Fruit fly (Drosophila melanogaster) whole organism, adult: ENCODE results near the gene wfs1.

Source experiments
- CG11617 ChIP-seq: fragments of 200-800 bp; sonication (Bioruptor generic); optimal IDR thresholded peaks from 2 replicates; lab custom pipeline; 2017; ENCODE audit warnings: mild to moderate bottlenecking, missing biosample characterization, missing genetic modification reagents, missing genetic modification characterization
- CG12768 ChIP-seq: fragments of 200-800 bp; sonication (Bioruptor generic); optimal IDR thresholded peaks from 2 replicates; lab custom pipeline; 2017; ENCODE audit warnings: missing biosample characterization, missing genetic modification characterization, mild to moderate bottlenecking, moderate library complexity, missing genetic modification reagents
- CG14711 ChIP-seq: fragments of 200-800 bp; sonication (Bioruptor generic); optimal IDR thresholded peaks from 2 replicates; lab custom pipeline; 2018; ENCODE audit warnings: missing biosample characterization, mild to moderate bottlenecking, missing genetic modification characterization, moderate library complexity
- CG7045 ChIP-seq: fragments of 200-800 bp; sonication (Bioruptor generic); optimal IDR thresholded peaks from 2 replicates; lab custom pipeline; 2017; ENCODE audit warnings: missing biosample characterization, mild to moderate bottlenecking, missing genetic modification characterization
- Crg-1 ChIP-seq: fragments of 200-800 bp; sonication (Bioruptor generic); optimal IDR thresholded peaks from 2 replicates; lab custom pipeline; 2016; ENCODE audit warnings: missing biosample characterization, missing genetic modification characterization
- Mnt ChIP-seq: fragments of 200-800 bp; sonication (Bioruptor generic); optimal IDR thresholded peaks from 2 replicates; lab custom pipeline; 2016; ENCODE audit warnings: missing biosample characterization, mild to moderate bottlenecking, missing genetic modification characterization
- bab1 ChIP-seq: fragments of 200-800 bp; sonication (Bioruptor generic); optimal IDR thresholded peaks from 3 replicates; lab custom pipeline; 2019; ENCODE audit warnings: missing biosample characterization, mild to moderate bottlenecking, missing genetic modification characterization, moderate library complexity
- pad ChIP-seq: fragments of 200-800 bp; sonication (Bioruptor generic); optimal IDR thresholded peaks from 3 replicates; lab custom pipeline; 2017; ENCODE audit warnings: missing biosample characterization, missing genetic modification characterization, mild to moderate bottlenecking, moderate library complexity, missing genetic modification reagents

dm6 chr3R:22675447-22675846 lies 14.7 kb downstream of the wfs1 start:
- TF ChIP-seq pad (GFP tag; lab: Kevin White, UChicago) (no peak), CG12768 (GFP tag; lab: Kevin White, UChicago) (no peak), bab1 (no peak), Mnt (GFP tag; lab: Kevin White, UChicago) (no peak), CG11617 (GFP tag; lab: Kevin White, UChicago) (no peak), CG7045 (GFP tag; lab: Kevin White, UChicago) (no peak), Crg-1 (GFP tag; lab: Kevin White, UChicago) (no peak), CG14711 (no peak)
